Fruit fly (Drosophila melanogaster) whole organism, embryonic: ENCODE measurements around the gene CG7006.

Experiments used
- ATbp ChIP-seq: fragments of 200-800 bp; sonication (Bioruptor generic); optimal IDR thresholded peaks from 2 replicates; lab custom pipeline; 2017; ENCODE audit warnings: missing biosample characterization, mild to moderate bottlenecking, missing genetic modification characterization, missing genetic modification reagents
- Adf1 ChIP-seq: fragments of 200-800 bp; sonication (Bioruptor generic); IDR thresholded peaks from 2 replicates; pipeline ENCODE4 v1.3.6; 2022; ENCODE audit warnings: missing biosample characterization, missing genetic modification characterization
- Atf3 ChIP-seq: fragments of 200-800 bp; sonication (Bioruptor generic); optimal IDR thresholded peaks from 3 replicates; lab custom pipeline; 2016; ENCODE audit warnings: missing biosample characterization, missing genetic modification characterization
- CG11504 ChIP-seq: fragments of 200-800 bp; sonication (Bioruptor generic); optimal IDR thresholded peaks from 3 replicates; lab custom pipeline; 2019; ENCODE audit warnings: missing biosample characterization, mild to moderate bottlenecking, missing genetic modification characterization, moderate library complexity
- CG11723 ChIP-seq: fragments of 200-800 bp; sonication (Bioruptor generic); optimal IDR thresholded peaks from 2 replicates; lab custom pipeline; 2017; ENCODE audit warnings: missing biosample characterization, mild to moderate bottlenecking, missing genetic modification characterization
- CG12299 ChIP-seq: fragments of 200-800 bp; sonication (Bioruptor generic); optimal IDR thresholded peaks from 2 replicates; lab custom pipeline; 2018; ENCODE audit warnings: missing biosample characterization, mild to moderate bottlenecking, missing genetic modification characterization
- CG15696 ChIP-seq: fragments of 200-800 bp; sonication (Bioruptor generic); optimal IDR thresholded peaks from 2 replicates; lab custom pipeline; 2019; ENCODE audit warnings: missing biosample characterization, mild to moderate bottlenecking, missing genetic modification characterization, moderate library complexity
- CG17829 ChIP-seq: fragments of 200-800 bp; optimal IDR thresholded peaks from 2 replicates; lab custom pipeline; 2019; ENCODE audit warnings: missing biosample characterization, mild to moderate bottlenecking, missing genetic modification characterization, moderate library complexity
- CG1792 ChIP-seq: fragments of 200-800 bp; sonication (Bioruptor generic); optimal IDR thresholded peaks from 2 replicates; lab custom pipeline; 2016; ENCODE audit warnings: missing biosample characterization, missing genetic modification characterization
- CG18262 ChIP-seq: fragments of 200-800 bp; optimal IDR thresholded peaks from 3 replicates; lab custom pipeline; 2019; ENCODE audit warnings: missing biosample characterization, mild to moderate bottlenecking, missing genetic modification characterization, moderate library complexity
- CG18599 ChIP-seq: fragments of 200-800 bp; sonication (Bioruptor generic); optimal IDR thresholded peaks from 3 replicates; lab custom pipeline; 2017; ENCODE audit warnings: missing biosample characterization, missing genetic modification characterization, mild to moderate bottlenecking, moderate library complexity, missing genetic modification reagents
- CG2889 ChIP-seq: fragments of 200-800 bp; sonication (Bioruptor generic); IDR thresholded peaks from 3 replicates; pipeline ENCODE4 v1.3.6; 2022; ENCODE audit warnings: missing biosample characterization, missing genetic modification characterization
- CG32772 ChIP-seq: fragments of 200-800 bp; sonication (Bioruptor generic); IDR thresholded peaks from 2 replicates; pipeline ENCODE4 v1.3.6; 2022; ENCODE audit warnings: missing biosample characterization, missing genetic modification characterization
- CG34376 ChIP-seq: fragments of 200-800 bp; sonication (Bioruptor generic); optimal IDR thresholded peaks from 2 replicates; lab custom pipeline; 2018; ENCODE audit warnings: missing biosample characterization, mild to moderate bottlenecking, missing genetic modification characterization
- CG4328 ChIP-seq: fragments of 200-800 bp; sonication (Bioruptor generic); optimal IDR thresholded peaks from 3 replicates; lab custom pipeline; 2017; ENCODE audit warnings: missing biosample characterization, missing genetic modification reagents, missing genetic modification characterization
- CG4617 ChIP-seq: fragments of 200-800 bp; sonication (Bioruptor generic); optimal IDR thresholded peaks from 3 replicates; lab custom pipeline; 2016; ENCODE audit warnings: missing biosample characterization, missing genetic modification characterization, borderline replicate concordance
- CG6765 ChIP-seq: fragments of 200-800 bp; sonication (Bioruptor generic); optimal IDR thresholded peaks from 3 replicates; lab custom pipeline; 2017; ENCODE audit warnings: missing biosample characterization, mild to moderate bottlenecking, missing genetic modification characterization
- CG9215 ChIP-seq: fragments of 200-800 bp; sonication (Bioruptor generic); IDR thresholded peaks from 2 replicates; pipeline ENCODE4 v1.3.6; 2022; ENCODE audit warnings: missing biosample characterization, missing genetic modification characterization
- CG9437 ChIP-seq: fragments of 200-800 bp; sonication (Bioruptor generic); optimal IDR thresholded peaks from 2 replicates; lab custom pipeline; 2018; ENCODE audit warnings: missing biosample characterization, mild to moderate bottlenecking, missing genetic modification characterization
- CG9797 ChIP-seq: fragments of 200-800 bp; sonication (Bioruptor generic); optimal IDR thresholded peaks from 3 replicates; lab custom pipeline; 2018; ENCODE audit warnings: missing biosample characterization, mild to moderate bottlenecking, missing genetic modification characterization
- Elba2 ChIP-seq: fragments of 200-800 bp; sonication (Bioruptor generic); optimal IDR thresholded peaks from 3 replicates; lab custom pipeline; 2016; ENCODE audit warnings: missing biosample characterization, missing genetic modification characterization
- Fer2 ChIP-seq: fragments of 200-800 bp; sonication (Bioruptor generic); optimal IDR thresholded peaks from 2 replicates; lab custom pipeline; 2018; ENCODE audit warnings: missing biosample characterization, mild to moderate bottlenecking, missing genetic modification characterization, moderate library complexity
- HLHmδ ChIP-seq: fragments of 200-800 bp; sonication (Bioruptor generic); optimal IDR thresholded peaks from 2 replicates; lab custom pipeline; 2018; ENCODE audit warnings: missing biosample characterization, mild to moderate bottlenecking, missing genetic modification characterization, moderate library complexity
- Hey ChIP-seq: fragments of 200-800 bp; sonication (Bioruptor generic); optimal IDR thresholded peaks from 3 replicates; lab custom pipeline; 2018; ENCODE audit warnings: missing biosample characterization, mild to moderate bottlenecking, missing genetic modification characterization
- Hsf ChIP-seq: fragments of 200-800 bp; sonication (Bioruptor generic); optimal IDR thresholded peaks from 3 replicates; lab custom pipeline; 2016; ENCODE audit warnings: missing biosample characterization, missing genetic modification characterization
- Jarid2 ChIP-seq: fragments of 200-800 bp; sonication (Bioruptor generic); optimal IDR thresholded peaks from 3 replicates; lab custom pipeline; 2017; ENCODE audit warnings: mild to moderate bottlenecking, missing biosample characterization, missing genetic modification reagents, missing genetic modification characterization
- Mad ChIP-seq: fragments of 200-800 bp; sonication (Bioruptor generic); optimal IDR thresholded peaks from 2 replicates; lab custom pipeline; 2016; ENCODE audit warnings: missing biosample characterization, missing genetic modification characterization
- Mes4 ChIP-seq: fragments of 200-800 bp; sonication (Bioruptor generic); optimal IDR thresholded peaks from 2 replicates; lab custom pipeline; 2016; ENCODE audit warnings: missing biosample characterization, missing genetic modification characterization
- NC2α ChIP-seq: fragments of 200-800 bp; sonication (Bioruptor generic); optimal IDR thresholded peaks from 2 replicates; lab custom pipeline; 2016; ENCODE audit warnings: missing biosample characterization, missing genetic modification characterization
- PHDP ChIP-seq: fragments of 200-800 bp; sonication (Bioruptor generic); optimal IDR thresholded peaks from 3 replicates; lab custom pipeline; 2018; ENCODE audit warnings: missing biosample characterization, mild to moderate bottlenecking, missing genetic modification characterization, moderate library complexity
- Pdp1 ChIP-seq, 2 experiments: fragments of 200-800 bp; sonication (Bioruptor generic); optimal IDR thresholded peaks; 3 replicates each; lab custom pipeline; 2016; ENCODE audit warnings: missing biosample characterization in 2 of 2, missing genetic modification characterization in 2 of 2, mild to moderate bottlenecking in 1 of 2, moderate library complexity in 1 of 2
- Xbp1 ChIP-seq: fragments of 200-800 bp; sonication (Bioruptor generic); optimal IDR thresholded peaks from 3 replicates; lab custom pipeline; 2016; ENCODE audit warnings: missing biosample characterization, mild to moderate bottlenecking, missing genetic modification characterization
- bab2 ChIP-seq: fragments of 200-800 bp; sonication (Bioruptor generic); optimal IDR thresholded peaks from 2 replicates; lab custom pipeline; 2016; ENCODE audit warnings: missing biosample characterization, missing genetic modification characterization
- bigmax ChIP-seq: fragments of 200-800 bp; sonication (Bioruptor generic); optimal IDR thresholded peaks from 2 replicates; lab custom pipeline; 2018; ENCODE audit warnings: missing biosample characterization, mild to moderate bottlenecking, missing genetic modification characterization
- br ChIP-seq: fragments of >200 bp; optimal IDR thresholded peaks from 2 replicates; lab custom pipeline; 2017
- caup ChIP-seq: fragments of 200-800 bp; sonication (Bioruptor generic); optimal IDR thresholded peaks from 3 replicates; lab custom pipeline; 2017; ENCODE audit warnings: missing biosample characterization, mild to moderate bottlenecking, missing genetic modification characterization, moderate library complexity; ENCODE audit not compliant: severe bottlenecking
- esg ChIP-seq: fragments of 200-800 bp; sonication (Bioruptor generic); conservative IDR thresholded peaks from 2 replicates; pipeline ENCODE4 v1.3.6; 2022; ENCODE audit warnings: missing biosample characterization, missing genetic modification characterization
- fd102C ChIP-seq: fragments of 200-800 bp; sonication (Bioruptor generic); optimal IDR thresholded peaks from 2 replicates; lab custom pipeline; 2018; ENCODE audit warnings: missing biosample characterization, mild to moderate bottlenecking, missing genetic modification characterization, moderate library complexity
- fu2 ChIP-seq: fragments of 200-800 bp; sonication (Bioruptor generic); optimal IDR thresholded peaks from 2 replicates; lab custom pipeline; 2016; ENCODE audit warnings: missing biosample characterization, missing genetic modification characterization
- her ChIP-seq: fragments of 200-800 bp; sonication (Bioruptor generic); optimal IDR thresholded peaks from 2 replicates; lab custom pipeline; 2016; ENCODE audit warnings: missing biosample characterization, missing genetic modification characterization
- insv ChIP-seq, 2 experiments: fragments of 200-800 bp; sonication (Bioruptor generic); optimal IDR thresholded peaks; 3 replicates each; lab custom pipeline; 2016 to 2018; ENCODE audit warnings: missing biosample characterization in 2 of 2, missing genetic modification characterization in 2 of 2
- knrl ChIP-seq: fragments of 200-800 bp; sonication (Bioruptor generic); IDR thresholded peaks from 3 replicates; pipeline ENCODE4 v1.3.6; 2022; ENCODE audit warnings: missing biosample characterization, missing genetic modification characterization; ENCODE audit not compliant: partially characterized antibody
- lov ChIP-seq, 2 experiments: fragments of 200-800 bp in 1 of 2; fragments of >200 bp in 1 of 2; sonication (Bioruptor generic) in 1 of 2; IDR thresholded peaks in 1 of 2; optimal IDR thresholded peaks in 1 of 2; 2 replicates in 1 of 2; 3 replicates in 1 of 2; pipeline versions ENCODE4 v1.3.6 to Lab custom; 2017 to 2022; ENCODE audit warnings: missing biosample characterization in 1 of 2, missing genetic modification characterization in 1 of 2
- mld ChIP-seq: fragments of 200-800 bp; sonication (Bioruptor generic); IDR thresholded peaks from 3 replicates; pipeline ENCODE4 v1.3.6; 2022; ENCODE audit warnings: missing biosample characterization, missing genetic modification characterization; ENCODE audit not compliant: partially characterized antibody
- ranshi ChIP-seq: fragments of 200-800 bp; sonication (Bioruptor generic); IDR thresholded peaks from 2 replicates; pipeline ENCODE4 v1.3.6; 2022; ENCODE audit warnings: missing biosample characterization, missing genetic modification characterization
- ssp ChIP-seq: fragments of 200-800 bp; sonication (Bioruptor generic); IDR thresholded peaks from 2 replicates; pipeline ENCODE4 v1.3.6; 2022; ENCODE audit warnings: missing biosample characterization, missing genetic modification characterization
- unc-4 ChIP-seq: fragments of 200-800 bp; sonication (Bioruptor generic); IDR thresholded peaks from 2 replicates; pipeline ENCODE4 v1.3.6; 2022; ENCODE audit warnings: missing biosample characterization, missing genetic modification characterization; ENCODE audit not compliant: partially characterized antibody
- zen2 ChIP-seq: fragments of 200-800 bp; sonication (Bioruptor generic); IDR thresholded peaks from 3 replicates; pipeline ENCODE4 v1.3.6; 2022; ENCODE audit warnings: missing biosample characterization, missing genetic modification characterization; ENCODE audit not compliant: partially characterized antibody

The CG7006 gene

dm6 chr3R:24893320-24893955 lies 43.0 kb downstream of the CG7006 start:
- TF ChIP-seq caup (GFP tag; lab: Kevin White, UChicago) (peak; percentile 53), CG11504 (tag; lab: Kevin White, UChicago) (peak; percentile 90), NC2α (GFP tag; lab: Kevin White, UChicago) (no peak), Xbp1 (GFP tag; lab: Kevin White, UChicago) (peak; percentile 43), CG1792 (no peak), fu2 (GFP tag; lab: Kevin White, UChicago) (no peak), fd102C (GFP tag; lab: Kevin White, UChicago) (no peak), Mad (GFP tag; lab: Kevin White, UChicago) (no peak), Fer2 (peak; percentile 37), bab2 (GFP tag; lab: Kevin White, UChicago) (no peak), zen2 (no peak), knrl (no peak), CG2889 (GFP tag; lab: Robert Waterston, UW) (peak; percentile 40; the same call in 1 of the 3 replicates), CG32772 (peak; percentile 34), CG4328 (GFP tag; lab: Kevin White, UChicago) (peak; percentile 68), CG11723 (GFP tag; lab: Kevin White, UChicago) (peak; percentile 34), ranshi (GFP tag; lab: Robert Waterston, UW) (peak; percentile 32; the same call in 1 of the 2 replicates), insv (GFP tag; optimal IDR thresholded peaks at IDR 0.05; lab: Kevin White, UChicago) (peak in 1 of 2 experiments; percentile 14), Mes4 (no peak), esg (peak; percentile 64), CG18262 (peak; percentile 97), HLHmδ (no peak), CG9437 (GFP tag; lab: Kevin White, UChicago) (peak; percentile 74), PHDP (tag; lab: Kevin White, UChicago) (no peak), Atf3 (GFP tag; lab: Kevin White, UChicago) (no peak), ATbp (peak; percentile 52), Hey (tag; lab: Kevin White, UChicago) (no peak), lov (optimal IDR thresholded peaks at IDR 0.05; lab: Kevin White, UChicago) (no peak), lov (GFP tag; IDR thresholded peaks at IDR 0.05; lab: Robert Waterston, UW) (no peak), CG4617 (GFP tag; lab: Kevin White, UChicago) (no peak), mld (GFP tag; lab: Robert Waterston, UW) (no peak), CG18599 (GFP tag; lab: Kevin White, UChicago) (peak; percentile 60), Adf1 (GFP tag; lab: Robert Waterston, UW) (no peak), Hsf (peak; percentile 23), unc-4 (GFP tag; lab: Robert Waterston, UW) (no peak), Elba2 (no peak), CG9797 (no peak), Pdp1 (GFP tag; optimal IDR thresholded peaks at IDR 0.05; lab: Kevin White, UChicago) (peak in 1 of 2 experiments; percentile 5), bigmax (GFP tag; lab: Kevin White, UChicago) (no peak), CG12299 (peak; percentile 75), CG15696 (peak; percentile 92), ssp (GFP tag; lab: Robert Waterston, UW) (peak; percentile 55), CG6765 (GFP tag; lab: Kevin White, UChicago) (peak; percentile 40), Jarid2 (peak; percentile 38), CG34376 (GFP tag; lab: Kevin White, UChicago) (no peak), CG17829 (peak; percentile 95), br (lab: Kevin White, UChicago) (no peak), CG9215 (GFP tag; lab: Robert Waterston, UW) (peak; percentile 57), her (GFP tag; lab: Kevin White, UChicago) (no peak)
